Worm (Caenorhabditis elegans): ENCODE results near the gene nlp-78.

nlp-78 gene

DNA sequence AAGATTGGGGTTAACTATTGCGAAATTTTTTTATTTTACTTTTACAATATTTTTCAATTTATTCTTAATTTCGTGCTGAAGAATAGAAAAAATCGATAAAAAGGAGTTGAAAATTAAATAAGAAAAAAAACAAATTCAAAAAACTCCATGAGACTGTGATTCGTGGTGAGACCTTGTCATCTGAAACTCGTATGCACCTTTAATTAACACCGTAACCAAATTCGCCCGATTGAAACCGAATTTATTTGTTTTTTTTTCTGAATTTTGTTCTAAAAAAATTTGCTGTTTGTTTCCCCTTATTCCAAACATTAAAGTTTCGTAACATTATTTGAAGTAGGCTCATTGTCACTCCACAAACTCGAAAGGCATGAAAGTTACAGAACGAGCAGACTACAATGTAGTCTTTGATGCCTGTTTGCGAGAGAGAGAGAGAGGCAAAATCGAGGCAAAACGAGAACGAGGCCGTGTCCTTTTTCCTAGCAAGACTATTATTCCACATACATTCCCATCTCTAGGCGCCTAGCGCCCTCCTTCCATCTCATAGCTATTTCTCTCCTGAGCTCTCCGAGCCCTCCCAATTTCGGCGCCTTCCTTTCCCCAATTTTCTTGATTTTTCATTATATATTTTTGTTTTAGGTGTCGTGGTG, 26.9 kb upstream of the nlp-78 start, which contains the start of gene T24H10.4:
Gene T24H10.4 (plus strand): TSS at position 630 of the 647 bp plus-strand sequence.
- TF ChIP-seq nfya-1 (tag; optimal IDR thresholded peaks at IDR 0.05; ENCODE audit: borderline replicate concordance, insufficient read depth): no peak
- no peak for TF ChIP-seq ztf-18 (tag; optimal IDR thresholded peaks at IDR 0.05)
- TF ChIP-seq mxl-1 (tag; optimal IDR thresholded peaks at IDR 0.05): no peak
- no peak for TF ChIP-seq F57A8.1 (GFP tag; optimal IDR thresholded peaks at IDR 0.05)
- no peak for TF ChIP-seq cebp-1 (GFP tag; IDR thresholded peaks at IDR 0.05)
- peak; percentile 43 for TF ChIP-seq cebp-1 (tag; optimal IDR thresholded peaks at IDR 0.05)
- TF ChIP-seq ztf-26 (tag; optimal IDR thresholded peaks at IDR 0.05): no peak
- TF ChIP-seq sdz-38 (tag; optimal IDR thresholded peaks at IDR 0.05): no peak
- TF ChIP-seq madf-6 (GFP tag; IDR thresholded peaks at IDR 0.05): peak; percentile 65
- no peak for TF ChIP-seq Y79H2A.3 (GFP tag; conservative IDR thresholded peaks at IDR 0.05)
- peak; percentile 63 for TF ChIP-seq xnd-1 (tag; optimal IDR thresholded peaks at IDR 0.05)
- TF ChIP-seq snpc-1.3 (tag; optimal IDR thresholded peaks at IDR 0.05; ENCODE audit: insufficient read depth): peak; percentile 15
- no peak for TF ChIP-seq ekl-4 (GFP tag; IDR thresholded peaks at IDR 0.05)
- peak; percentile 77 for TF ChIP-seq lsl-1 (GFP tag; optimal IDR thresholded peaks at IDR 0.05)
- TF ChIP-seq madf-10 (tag; optimal IDR thresholded peaks at IDR 0.05): no peak
- no peak for TF ChIP-seq Y53F4B.3 (GFP tag; IDR thresholded peaks at IDR 0.05)
- no peak for TF ChIP-seq B0261.1 (tag; optimal IDR thresholded peaks at IDR 0.05)
- TF ChIP-seq madf-8 (GFP tag; conservative IDR thresholded peaks at IDR 0.05): peak; percentile 64
- TF ChIP-seq mel-28 (tag; optimal IDR thresholded peaks at IDR 0.05; ENCODE audit: borderline replicate concordance): no peak
- 0 out of 2 replicates have a peak, but pooled peaks have one; percentile 8 for TF ChIP-seq D2030.7 (GFP tag; IDR thresholded peaks at IDR 0.05)
- 0 out of 2 replicates have a peak, but pooled peaks have one; percentile 45 for TF ChIP-seq zfh-2 (GFP tag; conservative IDR thresholded peaks at IDR 0.05)
- peak; percentile 83 for TF ChIP-seq F33H1.4 (GFP tag; IDR thresholded peaks at IDR 0.05)

DNA sequence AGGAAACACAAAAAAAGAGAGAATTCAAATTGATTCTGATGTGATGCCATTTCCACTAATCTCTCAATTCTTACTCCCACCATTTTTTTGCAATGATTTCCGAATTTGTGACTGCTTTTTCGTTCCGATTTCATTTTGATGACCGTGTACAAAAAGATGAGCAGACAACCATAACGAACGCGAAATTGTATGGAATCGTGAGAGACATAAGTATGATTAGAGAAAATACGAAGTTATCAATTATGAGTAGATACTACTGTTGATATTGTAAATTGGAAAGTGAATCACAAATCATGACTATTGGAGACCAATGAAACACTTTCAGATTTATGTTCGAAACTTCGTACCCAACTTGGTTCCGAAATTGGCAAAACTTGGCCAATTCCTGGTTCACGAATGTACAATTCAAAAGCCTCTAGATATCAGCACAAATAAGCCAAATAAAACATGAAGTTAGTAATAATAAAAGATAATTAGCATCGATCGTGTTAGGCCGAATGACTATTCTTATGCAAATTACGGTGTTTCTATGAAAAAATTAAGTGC, 24.4 kb upstream of the nlp-78 start:
- no peak for TF ChIP-seq cebp-1 (GFP tag; IDR thresholded peaks at IDR 0.05)
- TF ChIP-seq cebp-1 (tag; optimal IDR thresholded peaks at IDR 0.05): peak; percentile 24
- TF ChIP-seq nhr-80 (tag; optimal IDR thresholded peaks at IDR 0.05): peak; percentile 62
- TF ChIP-seq ztf-3 (GFP tag; optimal IDR thresholded peaks at IDR 0.05): no peak

DNA sequence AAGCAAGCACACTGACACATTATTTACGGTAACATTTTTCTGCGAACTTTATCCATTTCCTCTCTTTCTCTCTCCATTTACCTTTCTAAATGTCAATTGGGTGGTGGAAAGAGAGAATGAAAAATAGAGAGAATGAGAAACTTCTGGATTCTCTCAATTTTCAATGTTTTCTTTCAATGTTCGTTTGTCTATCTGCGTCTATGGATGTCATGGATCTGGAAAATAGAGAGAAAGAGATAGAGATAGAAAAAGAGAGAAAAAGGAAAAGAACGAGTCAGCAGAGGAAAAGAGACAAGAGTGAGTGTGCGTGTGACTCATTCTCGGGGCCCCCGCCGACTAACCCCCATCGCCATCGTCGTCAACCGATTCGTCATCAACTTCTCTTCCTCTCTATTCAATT, 23.1 kb upstream of the nlp-78 start, which contains the start of gene jun-1:
Gene jun-1 (plus strand): TSS at position 307 of the 400 bp plus-strand sequence.
- TF ChIP-seq mcd-1 (GFP tag; IDR thresholded peaks at IDR 0.05) (no peak; the same call in 1 of the 2 replicates), ceh-58 (GFP tag; IDR thresholded peaks at IDR 0.05) (no peak), ztf-18 (tag; optimal IDR thresholded peaks at IDR 0.05) (no peak), K11D2.4 (GFP tag; IDR thresholded peaks at IDR 0.05) (peak; percentile 59), ekl-4 (GFP tag; IDR thresholded peaks at IDR 0.05) (no peak), ceh-79 (tag; optimal IDR thresholded peaks at IDR 0.05) (no peak), mxl-1 (tag; optimal IDR thresholded peaks at IDR 0.05) (no peak), unc-62 (GFP tag; optimal IDR thresholded peaks at IDR 0.05) (peak; percentile 37), cebp-2 (GFP tag; IDR thresholded peaks at IDR 0.05) (no peak), Y95B8A.8 (GFP tag; IDR thresholded peaks at IDR 0.05) (no peak), nhr-80 (tag; optimal IDR thresholded peaks at IDR 0.05) (peak; percentile 41), pbrm-1 (GFP tag; IDR thresholded peaks at IDR 0.05) (peak; percentile 71), C17E4.6 (GFP tag; IDR thresholded peaks at IDR 0.05) (no peak), tbx-9 (tag; optimal IDR thresholded peaks at IDR 0.05; ENCODE audit: borderline replicate concordance) (no peak), dpl-1 (GFP tag; optimal IDR thresholded peaks at IDR 0.05) (no peak), rec-8 (tag; optimal IDR thresholded peaks at IDR 0.05) (no peak), nfyb-1 (GFP tag; IDR thresholded peaks at IDR 0.05) (no peak), dpff-1 (tag; optimal IDR thresholded peaks at IDR 0.05) (no peak), rpc-1 (optimal IDR thresholded peaks at IDR 0.05) (peak; percentile 17), rpc-1 (tag; optimal IDR thresholded peaks at IDR 0.05) (no peak), F39B2.1 (GFP tag; IDR thresholded peaks at IDR 0.05) (no peak), nfya-1 (tag; optimal IDR thresholded peaks at IDR 0.05; ENCODE audit: borderline replicate concordance, insufficient read depth) (no peak), ceh-91 (GFP tag; IDR thresholded peaks at IDR 0.05) (no peak), cebp-1 (GFP tag; IDR thresholded peaks at IDR 0.05) (no peak), cebp-1 (tag; optimal IDR thresholded peaks at IDR 0.05) (peak; percentile 78), attf-3 (GFP tag; conservative IDR thresholded peaks at IDR 0.05) (no peak), him-1 (tag; optimal IDR thresholded peaks at IDR 0.05) (no peak)
